Fruit fly (Drosophila melanogaster): Measurements from ENCODE around the gene Toll-4.

Gene Toll-4

dm6 chr2L:9082750-9083149 is 1.2 kb upstream of the Toll-4 start:
- TF ChIP-seq esn (GFP tag; optimal IDR thresholded peaks at IDR 0.05): no peak
- no peak for TF ChIP-seq CG32006 (GFP tag; optimal IDR thresholded peaks at IDR 0.05)
- no peak for TF ChIP-seq fkh (GFP tag; optimal IDR thresholded peaks at IDR 0.05)
- TF ChIP-seq eg (GFP tag; IDR thresholded peaks at IDR 0.05): no peak
- TF ChIP-seq CG3919 (GFP tag; optimal IDR thresholded peaks at IDR 0.05): no peak
- no peak for TF ChIP-seq Ets96B (tag; optimal IDR thresholded peaks at IDR 0.05)
- no peak for TF ChIP-seq CG6808 (GFP tag; optimal IDR thresholded peaks at IDR 0.05)
- TF ChIP-seq Gug (GFP tag; IDR thresholded peaks at IDR 0.05): no peak
- no peak for TF ChIP-seq achi (GFP tag; optimal IDR thresholded peaks at IDR 0.05)
- no peak for TF ChIP-seq pdm3 (GFP tag; optimal IDR thresholded peaks at IDR 0.05)
- TF ChIP-seq dac (GFP tag; optimal IDR thresholded peaks at IDR 0.05): no peak
- no peak for TF ChIP-seq CG6854 (GFP tag; optimal IDR thresholded peaks at IDR 0.05)
- no peak for TF ChIP-seq Smox (GFP tag; optimal IDR thresholded peaks at IDR 0.05)
- no peak for TF ChIP-seq CG8632 (GFP tag; optimal IDR thresholded peaks at IDR 0.05)
- no peak for TF ChIP-seq CG10631 (GFP tag; optimal IDR thresholded peaks at IDR 0.05)
- TF ChIP-seq vri (GFP tag; optimal IDR thresholded peaks at IDR 0.05): no peak
- no peak for TF ChIP-seq svp (GFP tag)

DNA sequence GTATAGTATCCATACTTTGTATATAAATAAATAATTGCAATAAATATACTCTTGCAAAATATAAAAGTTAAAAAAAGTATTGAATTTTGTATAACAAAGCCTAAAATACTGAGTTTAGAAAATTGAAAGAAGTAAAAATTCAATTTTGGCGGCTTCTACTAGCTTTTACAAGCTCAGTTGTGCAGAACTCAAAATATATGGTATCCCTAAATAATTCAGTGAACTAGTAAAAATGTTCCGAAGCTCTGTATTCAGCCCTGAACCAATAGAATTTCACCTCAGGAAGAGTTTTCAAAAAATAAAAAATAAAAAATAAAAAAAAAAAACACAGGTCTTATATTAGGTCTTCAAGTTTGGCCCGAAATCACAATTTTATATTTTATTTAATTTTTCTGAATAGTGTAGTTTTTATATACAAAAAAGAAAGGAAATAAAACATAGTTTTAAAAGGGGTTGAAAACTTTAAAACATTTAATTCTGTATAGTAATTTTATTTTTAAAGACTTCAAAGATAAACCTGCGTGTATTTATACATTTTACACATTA is 5.7 kb downstream of the Toll-4 start:
- TF ChIP-seq CG32006 (GFP tag; optimal IDR thresholded peaks at IDR 0.05): no peak
- TF ChIP-seq Gug (GFP tag; IDR thresholded peaks at IDR 0.05): no peak
- TF ChIP-seq eg (GFP tag; IDR thresholded peaks at IDR 0.05): peak; percentile 70; the same call in 1 of the 3 replicates

DNA sequence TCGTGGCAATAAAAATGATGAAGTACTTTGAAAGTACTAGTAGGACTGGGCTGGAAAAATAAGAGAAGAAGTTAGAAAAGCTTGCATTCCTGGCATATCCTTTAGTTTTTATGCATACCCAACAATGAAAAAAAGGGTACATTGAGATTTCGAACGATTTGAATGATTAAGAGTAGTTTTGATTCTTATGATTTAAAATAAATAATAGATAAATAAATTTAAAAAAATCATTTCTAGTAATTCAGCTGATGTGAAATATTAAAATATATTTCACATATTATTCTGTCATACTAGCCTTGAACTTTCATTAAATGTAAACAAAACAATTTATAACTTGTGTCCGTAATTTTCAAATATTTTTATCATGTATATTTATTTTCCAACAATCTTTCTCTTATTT is 13.4 kb downstream of the Toll-4 start, which contains the start of gene CG31609:
Gene CG31609, plus strand, starts transcription at position 301 of the 400 bp plus-strand sequence.
- no peak for TF ChIP-seq CG8119 (GFP tag; IDR thresholded peaks at IDR 0.05)
- TF ChIP-seq CG16779 (tag; optimal IDR thresholded peaks at IDR 0.05): no peak
- TF ChIP-seq CG31627 (GFP tag; optimal IDR thresholded peaks at IDR 0.05): no peak
- TF ChIP-seq fd59A (GFP tag; optimal IDR thresholded peaks at IDR 0.05): no peak
- no peak for TF ChIP-seq CG15336 (GFP tag; IDR thresholded peaks at IDR 0.05)
- TF ChIP-seq cyc (GFP tag; optimal IDR thresholded peaks at IDR 0.05): no peak
- no peak for TF ChIP-seq CG10669 (GFP tag; optimal IDR thresholded peaks at IDR 0.05)
- TF ChIP-seq CG6808 (GFP tag; optimal IDR thresholded peaks at IDR 0.05): no peak
- no peak for TF ChIP-seq svp (GFP tag)
- TF ChIP-seq CG4318 (GFP tag; optimal IDR thresholded peaks at IDR 0.05): no peak
- no peak for TF ChIP-seq ss (GFP tag; optimal IDR thresholded peaks at IDR 0.05)
- no peak for TF ChIP-seq Sox102F (GFP tag; optimal IDR thresholded peaks at IDR 0.05)
- no peak for TF ChIP-seq Sox15 (GFP tag; optimal IDR thresholded peaks at IDR 0.05)
- no peak for TF ChIP-seq Gug (GFP tag; IDR thresholded peaks at IDR 0.05)
- TF ChIP-seq CG1621 (tag; optimal IDR thresholded peaks at IDR 0.05): no peak
- TF ChIP-seq CG32006 (GFP tag; optimal IDR thresholded peaks at IDR 0.05): no peak
- TF ChIP-seq Sox14 (GFP tag; optimal IDR thresholded peaks at IDR 0.05): no peak

DNA sequence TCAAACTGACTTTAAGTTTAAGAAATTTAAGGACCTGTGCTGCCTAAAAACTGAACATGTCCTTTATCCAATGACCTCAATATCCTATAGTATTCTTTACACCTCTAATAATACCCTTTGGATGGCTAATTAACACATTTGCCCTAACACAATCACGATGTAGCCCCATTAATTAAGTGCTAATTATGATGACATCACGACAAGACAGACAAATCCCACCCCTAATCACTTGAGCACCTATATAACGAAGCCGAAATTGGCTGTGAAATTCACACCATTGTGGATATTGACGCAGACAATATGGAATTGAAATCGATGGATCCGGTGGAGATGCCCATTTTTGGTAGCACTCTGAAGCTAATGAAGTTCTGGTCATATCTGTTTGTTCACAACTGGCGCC is 27.6 kb downstream of the Toll-4 start, which contains the start of gene Or30a:
Gene Or30a, plus strand, starts transcription at position 301 of the 400 bp plus-strand sequence.
- no peak for TF ChIP-seq CG10669 (GFP tag; optimal IDR thresholded peaks at IDR 0.05)
- no peak for TF ChIP-seq eg (GFP tag; IDR thresholded peaks at IDR 0.05)
- TF ChIP-seq CG3919 (GFP tag; optimal IDR thresholded peaks at IDR 0.05): no peak
- no peak for TF ChIP-seq CG11762 (GFP tag; optimal IDR thresholded peaks at IDR 0.05; ENCODE audit: insufficient read depth)
- TF ChIP-seq CG6163 (GFP tag; IDR thresholded peaks at IDR 0.05): no peak
- TF ChIP-seq CG4318 (GFP tag; optimal IDR thresholded peaks at IDR 0.05): no peak
- TF ChIP-seq CG1621 (tag; optimal IDR thresholded peaks at IDR 0.05): no peak
- no peak for TF ChIP-seq Ets96B (tag; optimal IDR thresholded peaks at IDR 0.05)
- TF ChIP-seq CG11902 (GFP tag; optimal IDR thresholded peaks at IDR 0.05): no peak
- no peak for TF ChIP-seq CG31627 (GFP tag; optimal IDR thresholded peaks at IDR 0.05)
